Worm (Caenorhabditis elegans) whole organism, early embryonic: ENCODE measurements around the gene ctsa-1.2.

ENCODE experiments used
- flt-1 ChIP-seq: fragments of 200-800 bp; sonication (Bioruptor generic); IDR thresholded peaks from 2 replicates; pipeline ENCODE4 v1.3.6; 2022; ENCODE audit warnings: missing genetic modification characterization, missing compliant biosample characterization
- hnd-1 ChIP-seq: sonication (generic microtip); optimal IDR thresholded peaks from 2 replicates; lab custom pipeline; 2016; ENCODE audit warnings: missing genetic modification characterization, missing compliant biosample characterization
- tra-4 ChIP-seq: sonication (generic microtip); optimal IDR thresholded peaks from 2 replicates; lab custom pipeline; 2017; ENCODE audit warnings: missing genetic modification characterization, missing compliant biosample characterization

ce11 chrII:11747889-11748288, 8.7 kb downstream of the ctsa-1.2 start:
- TF ChIP-seq hnd-1 (tag; lab: Kevin White, UChicago): no peak
- no peak for TF ChIP-seq tra-4 (tag; lab: Kevin White, UChicago)
- no peak for TF ChIP-seq flt-1 (GFP tag; lab: Robert Waterston, UW)
